Worm (Caenorhabditis elegans): ENCODE measurements around the gene T01D1.8.

Gene T01D1.8

DNA sequence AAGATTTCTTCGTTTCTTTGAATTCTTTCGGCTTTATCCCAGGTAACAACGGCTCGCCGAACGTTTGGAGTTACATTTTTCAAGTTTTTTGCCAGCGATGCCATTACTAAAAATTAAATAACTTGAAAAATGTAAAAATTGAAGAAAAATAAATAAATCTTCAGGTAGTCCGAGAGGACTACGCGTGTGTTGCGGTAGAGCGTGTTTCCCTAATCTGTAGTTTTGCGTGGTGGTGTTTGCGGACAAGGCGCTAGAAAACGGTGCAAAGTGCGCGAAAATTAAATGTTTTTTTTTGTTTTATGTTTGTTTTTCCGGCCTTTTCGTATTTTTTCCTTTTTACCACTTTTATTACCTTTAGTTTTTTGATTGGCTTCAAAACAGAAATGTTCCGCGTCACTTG lies 30.6 kb upstream of the T01D1.8 start, which contains the start of gene mrpl-28 (continued):
- TF ChIP-seq ztf-11 (tag; optimal IDR thresholded peaks at IDR 0.05) (no peak), nhr-102 (tag; optimal IDR thresholded peaks at IDR 0.05) (peak; percentile 74), D1046.2 (GFP tag; IDR thresholded peaks at IDR 0.05) (no peak), ztf-7 (tag; optimal IDR thresholded peaks at IDR 0.05) (peak; percentile 48), spr-1 (tag; optimal IDR thresholded peaks at IDR 0.05) (peak; percentile 71), hlh-11 (tag; optimal IDR thresholded peaks at IDR 0.05) (peak; percentile 81), ama-1 (optimal IDR thresholded peaks at IDR 0.05) (peak; percentile 54), daf-16 (GFP tag; optimal IDR thresholded peaks at IDR 0.05) (peak; percentile 19 to 35), daf-16 (tag; optimal IDR thresholded peaks at IDR 0.05) (peak; percentile 48), ctbp-1 (GFP tag; IDR thresholded peaks at IDR 0.05) (peak; percentile 72), zfp-2 (tag; optimal IDR thresholded peaks at IDR 0.05) (peak; percentile 39), pha-4 (GFP tag; IDR thresholded peaks at IDR 0.05) (peak; percentile 80; the same call in 1 of the 2 replicates), pha-4 (tag; optimal IDR thresholded peaks at IDR 0.05) (peak; percentile 97), ceh-32 (tag; optimal IDR thresholded peaks at IDR 0.05; ENCODE audit: poor library complexity) (peak; percentile 45), Y105C5A.15 (GFP tag; IDR thresholded peaks at IDR 0.05) (no peak), hmg-1.1 (GFP tag; IDR thresholded peaks at IDR 0.05) (peak; percentile 71), skn-1 (tag; optimal IDR thresholded peaks at IDR 0.05) (no peak), T20F7.1 (GFP tag; optimal IDR thresholded peaks at IDR 0.05) (peak; percentile 88), mes-2 (tag; optimal IDR thresholded peaks at IDR 0.05; ENCODE audit: poor library complexity, severe bottlenecking) (peak; percentile 94), ZK546.5 (tag; optimal IDR thresholded peaks at IDR 0.05) (no peak), daf-19 (GFP tag; conservative IDR thresholded peaks at IDR 0.05) (no peak), rbr-2 (tag; optimal IDR thresholded peaks at IDR 0.05) (peak; percentile 90), mxl-2 (GFP tag; conservative IDR thresholded peaks at IDR 0.05) (no peak), nhr-77 (tag; optimal IDR thresholded peaks at IDR 0.05) (peak; percentile 66), unc-39 (tag; optimal IDR thresholded peaks at IDR 0.05) (no peak), zfp-3 (GFP tag; conservative IDR thresholded peaks at IDR 0.05) (peak; percentile 57), nhr-11 (tag; optimal IDR thresholded peaks at IDR 0.05) (peak; percentile 86), sdz-12 (GFP tag; optimal IDR thresholded peaks at IDR 0.05) (no peak), hlh-30 (tag; optimal IDR thresholded peaks at IDR 0.05; ENCODE audit: insufficient read depth) (peak; percentile 81), set-16 (GFP tag; IDR thresholded peaks at IDR 0.05) (no peak), spr-3 (GFP tag; optimal IDR thresholded peaks at IDR 0.05) (peak; percentile 55), lin-29 (GFP tag; IDR thresholded peaks at IDR 0.05) (0 out of 2 replicates have a peak, but pooled peaks have one; percentile 47), saeg-2 (GFP tag; IDR thresholded peaks at IDR 0.05) (no peak), nhr-10 (tag; optimal IDR thresholded peaks at IDR 0.05) (no peak), unc-130 (GFP tag; optimal IDR thresholded peaks at IDR 0.05) (peak; percentile 33), madf-9 (GFP tag; conservative IDR thresholded peaks at IDR 0.05) (0 out of 2 replicates have a peak, but pooled peaks have one; percentile 49), duxl-1 (tag; optimal IDR thresholded peaks at IDR 0.05; ENCODE audit: poor library complexity) (peak; percentile 87), lir-3 (tag; optimal IDR thresholded peaks at IDR 0.05) (no peak), nhr-76 (tag; optimal IDR thresholded peaks at IDR 0.05) (no peak), nhr-6 (tag; optimal IDR thresholded peaks at IDR 0.05) (peak; percentile 59), daf-12 (tag; optimal IDR thresholded peaks at IDR 0.05) (no peak), ceh-62 (tag; optimal IDR thresholded peaks at IDR 0.05) (no peak), unc-62 (GFP tag; optimal IDR thresholded peaks at IDR 0.05 in 1 of 2) (peak in 1 of 2 experiments; percentile 93), unc-62 (tag; optimal IDR thresholded peaks at IDR 0.05) (no peak), lin-1 (GFP tag; IDR thresholded peaks at IDR 0.05) (no peak; the same call in 1 of the 2 replicates), hif-1 (tag; optimal IDR thresholded peaks at IDR 0.05) (peak in 1 of 2 experiments; percentile 61), dmd-9 (GFP tag; IDR thresholded peaks at IDR 0.05) (no peak), mdl-1 (tag; optimal IDR thresholded peaks at IDR 0.05) (peak in 1 of 2 experiments; percentile 21), madf-5 (GFP tag; IDR thresholded peaks at IDR 0.05) (no peak), fos-1 (tag; optimal IDR thresholded peaks at IDR 0.05) (no peak), pqm-1 (tag; optimal IDR thresholded peaks at IDR 0.05) (no peak), jun-1 (tag; optimal IDR thresholded peaks at IDR 0.05) (peak; percentile 60)

Measured in whole organism, L4 larva.